Worm (Caenorhabditis elegans) whole organism, L4 larva: Measurements from ENCODE around the gene H38K22.6.

Experiments used
- mdl-1 ChIP-seq, 2 experiments: fragments of 150-350 bp in 1 of 2; sonication (generic microtip) in 1 of 2; optimal IDR thresholded peaks; 2 replicates each; lab custom pipeline; 2014 to 2017; ENCODE audit warnings: missing biosample characterization in 2 of 2, missing genetic modification characterization in 2 of 2
- zfp-3 ChIP-seq: fragments of 200-800 bp; sonication (Bioruptor generic); conservative IDR thresholded peaks from 2 replicates; pipeline ENCODE4 v1.3.6; 2022; ENCODE audit warnings: missing genetic modification reagents, missing genetic modification characterization, missing compliant biosample characterization

DNA sequence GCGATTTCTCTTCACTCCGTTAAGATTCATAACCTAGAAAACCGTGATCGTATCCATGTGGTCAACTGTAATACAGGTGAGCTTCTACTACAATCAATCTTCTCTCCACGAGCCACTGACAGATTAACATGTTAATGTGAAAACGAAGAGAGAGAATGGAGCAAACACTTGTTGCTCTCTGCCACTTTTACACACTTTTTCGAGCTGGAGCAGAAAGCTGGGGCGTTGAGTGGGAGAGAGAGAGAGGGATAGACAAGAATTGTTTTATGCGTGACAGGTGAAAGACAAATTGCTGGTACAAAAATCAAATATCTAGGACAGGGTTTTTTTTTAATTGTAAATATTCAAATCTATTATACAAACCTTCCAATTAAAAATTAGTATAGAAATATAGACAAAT, 38.1 kb downstream of the H38K22.6 start:
- no peak for TF ChIP-seq mdl-1 (tag; optimal IDR thresholded peaks at IDR 0.05; lab: Kevin White, UChicago)
- no peak for TF ChIP-seq zfp-3
